Fruit fly (Drosophila melanogaster) Kc167 (cell line): ENCODE measurements around the gene CG12290.

ENCODE experiments used
- Myc ChIP-seq: fragments of >200 bp; optimal IDR thresholded peaks from 2 replicates; lab custom pipeline; 2017; ENCODE audit warnings: missing external identifiers
- Sin3A ChIP-seq: fragments of >200 bp; optimal IDR thresholded peaks from 2 replicates; lab custom pipeline; 2018; ENCODE audit warnings: missing external identifiers
- psq ChIP-seq: fragments of >200 bp; optimal IDR thresholded peaks from 2 replicates; lab custom pipeline; 2017; ENCODE audit warnings: missing external identifiers

DNA sequence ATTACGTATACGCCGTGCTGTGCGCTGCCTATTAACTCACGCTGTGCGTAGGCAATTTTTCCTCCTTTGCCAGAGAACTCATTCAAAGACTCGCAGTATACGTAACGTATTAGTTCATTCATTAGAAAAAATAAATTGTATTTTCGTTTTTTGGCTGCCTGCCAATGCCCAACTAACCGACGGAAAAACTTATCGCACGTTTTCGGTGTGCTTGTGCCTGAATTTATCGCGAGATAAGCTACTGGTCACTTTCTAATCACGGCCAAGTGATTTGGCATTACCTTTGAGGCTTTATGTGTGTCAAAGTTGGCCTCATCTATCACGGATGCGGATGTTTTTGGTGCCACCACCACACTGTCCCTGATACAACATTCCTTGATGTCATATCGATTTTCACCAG is 17.1 kb upstream of the CG12290 start:
- no peak for TF ChIP-seq Sin3A (lab: Kevin White, UChicago)
- TF ChIP-seq psq: no peak
- no peak for TF ChIP-seq Myc (lab: Kevin White, UChicago)
